Worm (Caenorhabditis elegans): Measurements from ENCODE around the gene T02H6.9.

ce11 chrII:674116-674515 lies 4.6 kb upstream of the T02H6.9 start, which contains the start of gene Y39F10C.3:
- TF ChIP-seq fkh-10 (GFP tag; optimal IDR thresholded peaks at IDR 0.05) (no peak), lin-39 (tag; optimal IDR thresholded peaks at IDR 0.05) (no peak), unc-62 (GFP tag; optimal IDR thresholded peaks at IDR 0.05) (no peak), sea-2 (GFP tag; optimal IDR thresholded peaks at IDR 0.05) (no peak), lin-15B (tag; optimal IDR thresholded peaks at IDR 0.05) (no peak), nhr-76 (tag; optimal IDR thresholded peaks at IDR 0.05) (no peak), nhr-25 (tag; optimal IDR thresholded peaks at IDR 0.05) (no peak), ztf-4 (tag; optimal IDR thresholded peaks at IDR 0.05) (no peak), ama-1 (optimal IDR thresholded peaks at IDR 0.05) (no peak), ceh-28 (tag; optimal IDR thresholded peaks at IDR 0.05) (no peak)

Data from whole organism, L3 larva.